Worm (Caenorhabditis elegans) whole organism, mixed stage, embryonic: ENCODE results near the gene F27E5.7.

ENCODE experiments used
- mep-1 ChIP-seq: fragments of 150-350 bp; optimal IDR thresholded peaks from 2 replicates; lab custom pipeline; 2017; ENCODE audit warnings: missing biosample characterization, missing genetic modification reagents, missing genetic modification characterization, inconsistent platforms
- nhr-12 ChIP-seq: fragments of 150-350 bp; optimal IDR thresholded peaks from 2 replicates; lab custom pipeline; 2014; ENCODE audit warnings: missing biosample characterization, missing genetic modification characterization
- nhr-2 ChIP-seq: fragments of 150-350 bp; optimal IDR thresholded peaks from 2 replicates; lab custom pipeline; 2014; ENCODE audit warnings: missing biosample characterization, missing genetic modification characterization
- zip-8 ChIP-seq: fragments of 150-350 bp; optimal IDR thresholded peaks from 2 replicates; lab custom pipeline; 2014; ENCODE audit warnings: missing biosample characterization, missing genetic modification characterization

ce11 chrII:10139177-10139640 lies 16.6 kb downstream of the F27E5.7 start, which contains the start of gene asah-2:
- no peak for TF ChIP-seq mep-1 (tag; lab: Kevin White, UChicago)
- no peak for TF ChIP-seq zip-8 (tag; lab: Kevin White, UChicago)
- TF ChIP-seq nhr-12 (tag; lab: Kevin White, UChicago), result no peak
- TF ChIP-seq nhr-2 (tag; lab: Kevin White, UChicago), result no peak
